Worm (Caenorhabditis elegans) whole organism, L1 larva: Measurements from ENCODE around the gene athp-1.

ENCODE experiments used
- C04F5.9 ChIP-seq: sonication (generic microtip); optimal IDR thresholded peaks from 2 replicates; lab custom pipeline; 2016; ENCODE audit warnings: missing genetic modification characterization, missing compliant biosample characterization
- aly-2 ChIP-seq: fragments of 150-350 bp; optimal IDR thresholded peaks from 2 replicates; lab custom pipeline; 2014; ENCODE audit warnings: missing biosample characterization, missing genetic modification characterization
- elt-2 ChIP-seq: sonication (generic microtip); optimal IDR thresholded peaks from 2 replicates; lab custom pipeline; 2016; ENCODE audit warnings: missing genetic modification characterization, mild to moderate bottlenecking, inconsistent platforms, missing compliant biosample characterization, missing genetic modification reagents
- fkh-10 ChIP-seq: sonication (generic microtip); optimal IDR thresholded peaks from 2 replicates; lab custom pipeline; 2017; ENCODE audit warnings: missing biosample characterization, missing genetic modification reagents, missing genetic modification characterization
- fos-1 ChIP-seq: fragments of 150-350 bp; optimal IDR thresholded peaks from 2 replicates; lab custom pipeline; 2014; ENCODE audit warnings: missing biosample characterization, missing genetic modification characterization
- hlh-17 ChIP-seq: fragments of 200-800 bp; sonication (Bioruptor generic); optimal IDR thresholded peaks from 2 replicates; lab custom pipeline; 2018; ENCODE audit warnings: missing genetic modification characterization, mild to moderate bottlenecking, missing compliant biosample characterization, moderate library complexity, borderline replicate concordance
- jun-1 ChIP-seq: fragments of 150-350 bp; optimal IDR thresholded peaks from 2 replicates; lab custom pipeline; 2014; ENCODE audit warnings: missing biosample characterization, missing genetic modification reagents, missing genetic modification characterization
- nhr-237 ChIP-seq: fragments of 150-350 bp; optimal IDR thresholded peaks from 2 replicates; lab custom pipeline; 2014; ENCODE audit warnings: missing biosample characterization, missing genetic modification characterization
- nhr-77 ChIP-seq: fragments of 150-350 bp; optimal IDR thresholded peaks from 2 replicates; lab custom pipeline; 2014; ENCODE audit warnings: missing biosample characterization, missing genetic modification characterization

DNA sequence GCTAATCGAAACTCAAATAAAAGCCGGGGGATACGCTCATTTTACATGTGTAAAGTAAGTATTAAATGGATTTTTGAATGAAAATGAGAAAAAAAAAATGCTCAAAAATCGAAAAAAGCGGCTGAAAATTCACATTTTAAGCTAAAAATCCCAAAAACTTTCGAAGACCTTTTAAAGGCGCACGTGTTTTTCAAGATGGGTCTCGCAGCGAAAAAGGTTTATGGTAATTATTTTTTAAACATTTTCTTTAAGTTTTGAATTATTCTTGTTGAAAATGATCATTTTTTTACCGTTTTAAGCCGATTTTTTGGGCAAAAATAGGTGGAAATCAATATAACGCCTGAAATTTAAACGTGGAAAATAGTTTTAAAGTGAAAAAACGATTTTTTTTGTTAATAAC, 11.4 kb upstream of the athp-1 start:
- TF ChIP-seq C04F5.9 = no peak
- no peak for TF ChIP-seq fkh-10 (GFP tag; lab: Kevin White, UChicago)
- no peak for TF ChIP-seq hlh-17
- no peak for TF ChIP-seq nhr-237 (tag; lab: Kevin White, UChicago)
- TF ChIP-seq aly-2 (tag; lab: Kevin White, UChicago) = no peak
- TF ChIP-seq jun-1 (tag; lab: Kevin White, UChicago) = no peak
- no peak for TF ChIP-seq fos-1
- no peak for TF ChIP-seq elt-2 (tag; lab: Kevin White, UChicago)
- no peak for TF ChIP-seq nhr-77 (tag; lab: Kevin White, UChicago)
